Fruit fly (Drosophila melanogaster) whole organism: ENCODE results near the gene Ir94e.

Experiments
- CG8478 ChIP-seq: fragments of >200 bp; optimal IDR thresholded peaks from 2 replicates; lab custom pipeline; 2018; ENCODE audit warnings: inconsistent platforms
- Dll ChIP-seq: fragments of >200 bp; optimal IDR thresholded peaks from 2 replicates; lab custom pipeline; 2017
- EcR ChIP-seq, 2 experiments: fragments of >200 bp; optimal IDR thresholded peaks; 2 replicates each; lab custom pipeline; 2017; ENCODE audit warnings: missing biosample characterization in 2 of 2, missing genetic modification characterization in 2 of 2, missing genetic modification reagents in 2 of 2
- pan ChIP-seq: fragments of >200 bp; optimal IDR thresholded peaks from 2 replicates; lab custom pipeline; 2017
- psq ChIP-seq: fragments of >200 bp; optimal IDR thresholded peaks from 2 replicates; lab custom pipeline; 2017
- usp ChIP-seq: fragments of >200 bp; optimal IDR thresholded peaks from 2 replicates; lab custom pipeline; 2017; ENCODE audit warnings: missing biosample characterization, missing genetic modification characterization, mixed read lengths

dm6 chr3R:23383723-23384122 lies 21.6 kb upstream of the Ir94e start:
- TF ChIP-seq psq (lab: Kevin White, UChicago) (no peak), pan (lab: Kevin White, UChicago) (no peak), Dll (peak; percentile 6), usp (GFP tag; lab: Kevin White, UChicago) (no peak), CG8478 (lab: Kevin White, UChicago) (no peak), EcR (GFP tag; optimal IDR thresholded peaks at IDR 0.05; lab: Kevin White, UChicago) (no peak)
